Fruit fly (Drosophila melanogaster): ENCODE results near the gene amd.
A peak's percentile ranks its signal among the peaks of the same experiment; 100 is the strongest.

amd gene

DNA sequence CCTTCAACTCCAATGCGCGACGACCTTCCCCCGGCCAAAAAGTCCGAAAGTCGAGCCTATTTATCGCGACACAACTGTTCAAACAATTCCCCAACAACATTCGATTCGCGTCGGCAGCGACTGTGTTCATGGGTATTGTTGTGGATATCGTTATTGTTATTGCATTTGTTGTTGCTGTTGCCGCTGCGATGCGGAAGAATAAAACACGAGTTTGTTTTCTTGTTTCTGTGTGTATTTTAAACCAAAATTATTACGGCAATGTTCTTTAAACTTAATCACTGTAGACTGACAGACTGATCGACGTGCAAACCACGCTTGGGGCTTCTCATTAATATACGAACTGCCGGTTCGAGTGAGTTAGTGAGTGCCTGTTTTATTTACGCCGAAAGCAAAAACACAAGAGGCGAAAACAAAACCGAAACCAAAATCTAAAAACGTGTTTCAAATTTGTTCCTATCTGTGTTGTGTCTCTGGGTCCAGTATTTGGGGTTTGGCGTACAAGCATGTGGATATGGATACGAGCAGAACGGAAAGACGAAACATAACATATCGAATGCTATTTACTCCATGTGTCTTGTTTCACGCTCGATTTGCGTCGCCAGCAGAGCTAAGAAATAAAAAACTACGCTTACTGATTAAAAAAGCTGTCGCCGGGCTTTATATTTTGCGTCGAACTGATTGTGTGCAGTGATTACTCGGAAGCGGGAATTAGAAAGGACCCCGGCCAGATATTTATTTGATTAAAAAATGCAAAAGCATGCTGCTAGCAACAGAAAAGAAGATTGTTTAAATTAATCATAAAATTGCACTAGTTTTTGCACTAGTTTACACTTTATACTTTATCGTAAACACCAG lies 49.8 kb downstream of the amd start (continued):
- no peak for TF ChIP-seq br (optimal IDR thresholded peaks at IDR 0.05)
- no peak for TF ChIP-seq CG7556 (GFP tag; optimal IDR thresholded peaks at IDR 0.05)
- TF ChIP-seq pfk (GFP tag; optimal IDR thresholded peaks at IDR 0.05), result peak; percentile 84
- 0 out of 2 replicates have a peak, but pooled peaks have one; percentile 5 for TF ChIP-seq ro (GFP tag; IDR thresholded peaks at IDR 0.05)
- TF ChIP-seq CG14860 (GFP tag; IDR thresholded peaks at IDR 0.05; ENCODE audit: partially characterized antibody), result no peak
- TF ChIP-seq MBD-R2 (GFP tag; IDR thresholded peaks at IDR 0.05), result no peak
- no peak for TF ChIP-seq CG1233 (GFP tag; optimal IDR thresholded peaks at IDR 0.05)
- no peak for TF ChIP-seq run (tag; optimal IDR thresholded peaks at IDR 0.05)
- TF ChIP-seq CG12769 (tag; optimal IDR thresholded peaks at IDR 0.05), result peak; percentile 17
- TF ChIP-seq GATAe (GFP tag; conservative IDR thresholded peaks at IDR 0.05), result no peak
- no peak for TF ChIP-seq sc (optimal IDR thresholded peaks at IDR 0.05)
- TF ChIP-seq sc (GFP tag; optimal IDR thresholded peaks at IDR 0.05), result peak; percentile 1
- no peak for TF ChIP-seq CG14710 (tag; optimal IDR thresholded peaks at IDR 0.05)
- TF ChIP-seq sd (tag; optimal IDR thresholded peaks at IDR 0.05), result peak; percentile 37
- TF ChIP-seq CG9609 (GFP tag; optimal IDR thresholded peaks at IDR 0.05), result no peak
- no peak for TF ChIP-seq CG31388 (GFP tag; optimal IDR thresholded peaks at IDR 0.05)
- 0 out of 2 replicates have a peak, but pooled peaks have one; percentile 2 for TF ChIP-seq sob (GFP tag; IDR thresholded peaks at IDR 0.05)
- peak; percentile 82; the same call in 3 of the 4 replicates for TF ChIP-seq chinmo (GFP tag; IDR thresholded peaks at IDR 0.05; ENCODE audit: partially characterized antibody)
- TF ChIP-seq CG8359 (GFP tag; optimal IDR thresholded peaks at IDR 0.05; ENCODE audit: borderline replicate concordance), result no peak
- no peak for TF ChIP-seq bab2 (GFP tag; optimal IDR thresholded peaks at IDR 0.05)
- no peak for TF ChIP-seq ash1 (GFP tag; optimal IDR thresholded peaks at IDR 0.05)
- peak; percentile 18; the same call in 1 of the 2 replicates for TF ChIP-seq CG14014 (GFP tag; IDR thresholded peaks at IDR 0.05)
- TF ChIP-seq Chrac-16 (GFP tag; optimal IDR thresholded peaks at IDR 0.05), result no peak
- TF ChIP-seq dati (GFP tag; IDR thresholded peaks at IDR 0.05), result no peak
- 0 out of 2 replicates have a peak, but pooled peaks have one; percentile 2 for TF ChIP-seq stc (GFP tag; IDR thresholded peaks at IDR 0.05)
- TF ChIP-seq Med (GFP tag), result peak; percentile 50
- no peak for TF ChIP-seq az2 (GFP tag; optimal IDR thresholded peaks at IDR 0.05)
- no peak for TF ChIP-seq B-H2 (GFP tag; optimal IDR thresholded peaks at IDR 0.05)
- no peak for TF ChIP-seq trem (tag; optimal IDR thresholded peaks at IDR 0.05)
- TF ChIP-seq sqz (GFP tag; optimal IDR thresholded peaks at IDR 0.05), result no peak
- TF ChIP-seq h (optimal IDR thresholded peaks at IDR 0.05), result no peak
- TF ChIP-seq CG11696 (GFP tag; IDR thresholded peaks at IDR 0.05), result no peak
- TF ChIP-seq eve (GFP tag; optimal IDR thresholded peaks at IDR 0.05), result peak in 1 of 2 experiments; percentile 9
- 0 out of 2 replicates have a peak, but pooled peaks have one; percentile 37 for TF ChIP-seq CG9932 (GFP tag; IDR thresholded peaks at IDR 0.05)
- TF ChIP-seq CG14441 (GFP tag; IDR thresholded peaks at IDR 0.05), result no peak
- no peak for TF ChIP-seq CG16813 (GFP tag; IDR thresholded peaks at IDR 0.05; ENCODE audit: partially characterized antibody)
- TF ChIP-seq onecut (GFP tag; IDR thresholded peaks at IDR 0.05), result no peak
- no peak for TF ChIP-seq Antp (GFP tag; optimal IDR thresholded peaks at IDR 0.05)
- peak; percentile 72 for TF ChIP-seq CG2199 (GFP tag; IDR thresholded peaks at IDR 0.05)
- TF ChIP-seq CG10959 (GFP tag; IDR thresholded peaks at IDR 0.05), result no peak
- TF ChIP-seq mld (GFP tag; IDR thresholded peaks at IDR 0.05; ENCODE audit: partially characterized antibody), result no peak
- 0 out of 3 replicates have a peak, but pooled peaks have one; percentile 1 for TF ChIP-seq dysf (GFP tag; IDR thresholded peaks at IDR 0.05)
- no peak for TF ChIP-seq Bdp1 (GFP tag; optimal IDR thresholded peaks at IDR 0.05)
- TF ChIP-seq CG12155 (GFP tag; optimal IDR thresholded peaks at IDR 0.05), result no peak
- peak; percentile 26 for TF ChIP-seq grau (tag; optimal IDR thresholded peaks at IDR 0.05)
- TF ChIP-seq CG9437 (GFP tag; optimal IDR thresholded peaks at IDR 0.05), result peak; percentile 6
- no peak for TF ChIP-seq zen2 (GFP tag; IDR thresholded peaks at IDR 0.05; ENCODE audit: partially characterized antibody)
- TF ChIP-seq Sry-δ (GFP tag; optimal IDR thresholded peaks at IDR 0.05), result no peak
- TF ChIP-seq NfI (GFP tag; optimal IDR thresholded peaks at IDR 0.05), result no peak
- 0 out of 3 replicates have a peak, but pooled peaks have one; percentile 1 for TF ChIP-seq CG11093 (GFP tag; IDR thresholded peaks at IDR 0.05)
